Worm (Caenorhabditis elegans) whole organism, L4 larva: ENCODE data around the gene srbc-78.

Source experiments
- nhr-25 ChIP-seq: sonication (generic microtip); optimal IDR thresholded peaks from 2 replicates; lab custom pipeline; 2017; ENCODE audit warnings: missing genetic modification characterization, mild to moderate bottlenecking, missing compliant biosample characterization, antibody characterized with exemption, moderate library complexity, borderline replicate concordance; ENCODE audit not compliant: insufficient read depth
- unc-39 ChIP-seq: sonication (generic microtip); optimal IDR thresholded peaks from 2 replicates; lab custom pipeline; 2017; ENCODE audit warnings: missing biosample characterization, missing genetic modification characterization

- TF ChIP-seq unc-39 (tag; lab: Kevin White, UChicago) (no peak), nhr-25 (tag; lab: Kevin White, UChicago) (no peak)
These were observed 36.9 kb upstream of the srbc-78 start, which contains the start of the genes srh-166 and Y38H6C.24 for ce11 chrV:20525816-20526459.
